Fruit fly (Drosophila melanogaster) whole organism, embryonic: ENCODE data around the gene CG5079.

Experiments
- Blimp-1 ChIP-seq: fragments of 200-800 bp; sonication (Bioruptor generic); optimal IDR thresholded peaks from 3 replicates; lab custom pipeline; 2018; ENCODE audit warnings: missing biosample characterization, missing genetic modification characterization, mild to moderate bottlenecking, moderate library complexity, missing genetic modification reagents
- CG10979 ChIP-seq: fragments of 200-800 bp; sonication (Bioruptor generic); optimal IDR thresholded peaks from 2 replicates; lab custom pipeline; 2018; ENCODE audit warnings: missing biosample characterization, mild to moderate bottlenecking, missing genetic modification characterization, moderate library complexity
- CG11504 ChIP-seq: fragments of 200-800 bp; sonication (Bioruptor generic); optimal IDR thresholded peaks from 3 replicates; lab custom pipeline; 2019; ENCODE audit warnings: missing biosample characterization, mild to moderate bottlenecking, missing genetic modification characterization, moderate library complexity
- CG12769 ChIP-seq: fragments of 200-800 bp; sonication (Bioruptor generic); optimal IDR thresholded peaks from 2 replicates; lab custom pipeline; 2019; ENCODE audit warnings: missing biosample characterization, mild to moderate bottlenecking, missing genetic modification characterization, moderate library complexity
- CG13424 ChIP-seq: fragments of 200-800 bp; sonication (Bioruptor generic); optimal IDR thresholded peaks from 2 replicates; lab custom pipeline; 2019; ENCODE audit warnings: missing biosample characterization, mild to moderate bottlenecking, missing genetic modification characterization, moderate library complexity
- CG14014 ChIP-seq: fragments of 200-800 bp; sonication (Bioruptor generic); IDR thresholded peaks from 2 replicates; pipeline ENCODE4 v1.3.6; 2022; ENCODE audit warnings: missing biosample characterization, missing genetic modification characterization
- CG15073 ChIP-seq: fragments of 200-800 bp; sonication (Bioruptor generic); optimal IDR thresholded peaks from 2 replicates; lab custom pipeline; 2016; ENCODE audit warnings: missing biosample characterization, missing genetic modification characterization
- CG15514 ChIP-seq: fragments of 200-800 bp; sonication (Bioruptor generic); optimal IDR thresholded peaks from 3 replicates; lab custom pipeline; 2017; ENCODE audit warnings: missing biosample characterization, missing genetic modification characterization, mild to moderate bottlenecking, moderate library complexity, missing genetic modification reagents
- CG15696 ChIP-seq: fragments of 200-800 bp; sonication (Bioruptor generic); optimal IDR thresholded peaks from 2 replicates; lab custom pipeline; 2019; ENCODE audit warnings: missing biosample characterization, mild to moderate bottlenecking, missing genetic modification characterization, moderate library complexity
- CG2120 ChIP-seq: fragments of 200-800 bp; sonication (Bioruptor generic); optimal IDR thresholded peaks from 3 replicates; lab custom pipeline; 2016; ENCODE audit warnings: missing biosample characterization, missing genetic modification characterization
- CG2202 ChIP-seq: fragments of 200-800 bp; sonication (Bioruptor generic); optimal IDR thresholded peaks from 2 replicates; lab custom pipeline; 2018; ENCODE audit warnings: missing biosample characterization, mild to moderate bottlenecking, missing genetic modification characterization
- CG2678 ChIP-seq: fragments of 200-800 bp; sonication (Bioruptor generic); optimal IDR thresholded peaks from 3 replicates; lab custom pipeline; 2019; ENCODE audit warnings: missing biosample characterization, mild to moderate bottlenecking, missing genetic modification characterization, moderate library complexity
- CG2712 ChIP-seq: fragments of 200-800 bp; optimal IDR thresholded peaks from 3 replicates; lab custom pipeline; 2019; ENCODE audit warnings: missing biosample characterization, mild to moderate bottlenecking, missing genetic modification characterization, moderate library complexity
- CG30020 ChIP-seq: fragments of 200-800 bp; optimal IDR thresholded peaks from 2 replicates; lab custom pipeline; 2019; ENCODE audit warnings: missing biosample characterization, mild to moderate bottlenecking, missing genetic modification characterization, moderate library complexity
- CG31441 ChIP-seq: fragments of 200-800 bp; sonication (Bioruptor generic); IDR thresholded peaks from 2 replicates; pipeline ENCODE4 v1.3.6; 2022; ENCODE audit warnings: missing biosample characterization, missing genetic modification characterization
- CG34224 ChIP-seq: fragments of 200-800 bp; sonication (Bioruptor generic); IDR thresholded peaks from 3 replicates; pipeline ENCODE4 v1.3.6; 2022; ENCODE audit warnings: missing biosample characterization, missing genetic modification characterization; ENCODE audit not compliant: partially characterized antibody
- CG4360 ChIP-seq: fragments of 200-800 bp; sonication (Bioruptor generic); IDR thresholded peaks from 2 replicates; pipeline ENCODE4 v1.3.6; 2022; ENCODE audit warnings: missing biosample characterization, missing genetic modification characterization
- CG4707 ChIP-seq: fragments of 200-800 bp; sonication (Bioruptor generic); optimal IDR thresholded peaks from 2 replicates; lab custom pipeline; 2018; ENCODE audit warnings: missing biosample characterization, mild to moderate bottlenecking, missing genetic modification characterization, moderate library complexity
- CG4730 ChIP-seq: fragments of 200-800 bp; sonication (Bioruptor generic); IDR thresholded peaks from 2 replicates; pipeline ENCODE4 v1.3.6; 2022; ENCODE audit warnings: missing biosample characterization, missing genetic modification characterization
- CG4854 ChIP-seq: fragments of 200-800 bp; sonication (Bioruptor generic); optimal IDR thresholded peaks from 2 replicates; lab custom pipeline; 2016; ENCODE audit warnings: missing biosample characterization, missing genetic modification characterization, inconsistent platforms
- CG6689 ChIP-seq: fragments of 200-800 bp; sonication (Bioruptor generic); IDR thresholded peaks from 2 replicates; pipeline ENCODE4 v1.3.6; 2022; ENCODE audit warnings: missing biosample characterization, missing genetic modification characterization
- CG8765 ChIP-seq: fragments of 200-800 bp; sonication (Bioruptor generic); IDR thresholded peaks from 2 replicates; pipeline ENCODE4 v1.3.6; 2022; ENCODE audit warnings: missing biosample characterization, missing genetic modification characterization
- CkIIα-i1 ChIP-seq: fragments of 200-800 bp; sonication (Bioruptor generic); IDR thresholded peaks from 2 replicates; pipeline ENCODE4 v1.3.6; 2022; ENCODE audit warnings: missing biosample characterization, missing genetic modification characterization
- Ets97D ChIP-seq: fragments of 200-800 bp; sonication (Bioruptor generic); optimal IDR thresholded peaks from 3 replicates; lab custom pipeline; 2016; ENCODE audit warnings: missing biosample characterization, missing genetic modification characterization
- Fer1 ChIP-seq: fragments of 200-800 bp; sonication (Bioruptor generic); optimal IDR thresholded peaks from 2 replicates; lab custom pipeline; 2017; ENCODE audit warnings: missing biosample characterization, mild to moderate bottlenecking, missing genetic modification characterization
- MTF-1 ChIP-seq: fragments of 200-800 bp; sonication (Bioruptor generic); optimal IDR thresholded peaks from 2 replicates; lab custom pipeline; 2018; ENCODE audit warnings: missing biosample characterization, mild to moderate bottlenecking, missing genetic modification characterization, borderline replicate concordance
- Ravus ChIP-seq: fragments of 200-800 bp; sonication (Bioruptor generic); IDR thresholded peaks from 2 replicates; pipeline ENCODE4 v1.3.6; 2022; ENCODE audit warnings: missing biosample characterization, missing genetic modification characterization
- Rfx ChIP-seq: fragments of 200-800 bp; sonication (Bioruptor generic); IDR thresholded peaks from 2 replicates; pipeline ENCODE4 v1.3.6; 2022; ENCODE audit warnings: missing biosample characterization, missing genetic modification characterization
- Sox102F ChIP-seq: fragments of 200-800 bp; sonication (Bioruptor generic); optimal IDR thresholded peaks from 2 replicates; lab custom pipeline; 2018; ENCODE audit warnings: missing biosample characterization, mild to moderate bottlenecking, missing genetic modification characterization, moderate library complexity
- Spps ChIP-seq: fragments of 200-800 bp; sonication (Bioruptor generic); optimal IDR thresholded peaks from 2 replicates; lab custom pipeline; 2018; ENCODE audit warnings: missing biosample characterization, mild to moderate bottlenecking, missing genetic modification characterization
- bigmax ChIP-seq: fragments of 200-800 bp; sonication (Bioruptor generic); optimal IDR thresholded peaks from 2 replicates; lab custom pipeline; 2018; ENCODE audit warnings: missing biosample characterization, mild to moderate bottlenecking, missing genetic modification characterization
- btn ChIP-seq: fragments of 200-800 bp; sonication (Bioruptor generic); optimal IDR thresholded peaks from 2 replicates; lab custom pipeline; 2016; ENCODE audit warnings: missing biosample characterization, missing genetic modification characterization
- dmrt99B ChIP-seq: fragments of 200-800 bp; sonication (Bioruptor generic); optimal IDR thresholded peaks from 2 replicates; lab custom pipeline; 2018; ENCODE audit warnings: missing biosample characterization, mild to moderate bottlenecking, missing genetic modification characterization, moderate library complexity
- exex ChIP-seq: fragments of 200-800 bp; sonication (Bioruptor generic); optimal IDR thresholded peaks from 4 replicates; lab custom pipeline; 2018; ENCODE audit warnings: missing biosample characterization, mild to moderate bottlenecking, missing genetic modification characterization, moderate library complexity
- fd96Cb ChIP-seq: fragments of 200-800 bp; sonication (Bioruptor generic); optimal IDR thresholded peaks from 2 replicates; lab custom pipeline; 2018; ENCODE audit warnings: missing biosample characterization, mild to moderate bottlenecking, missing genetic modification characterization, moderate library complexity
- gsb ChIP-seq: fragments of 200-800 bp; sonication (Bioruptor generic); IDR thresholded peaks from 2 replicates; pipeline ENCODE4 v1.3.6; 2022; ENCODE audit warnings: missing biosample characterization, missing genetic modification characterization
- gsb-n ChIP-seq: fragments of 200-800 bp; sonication (Bioruptor generic); optimal IDR thresholded peaks from 3 replicates; lab custom pipeline; 2018; ENCODE audit warnings: missing biosample characterization, mild to moderate bottlenecking, missing genetic modification characterization
- gt ChIP-seq: fragments of 200-800 bp; sonication (Bioruptor generic); IDR thresholded peaks from 2 replicates; pipeline ENCODE4 v1.3.6; 2022; ENCODE audit warnings: missing biosample characterization, missing genetic modification characterization
- kah ChIP-seq: fragments of 200-800 bp; sonication (Bioruptor generic); optimal IDR thresholded peaks from 2 replicates; lab custom pipeline; 2018; ENCODE audit warnings: missing biosample characterization, mild to moderate bottlenecking, missing genetic modification characterization
- nerfin-2 ChIP-seq: fragments of 200-800 bp; sonication (Bioruptor generic); IDR thresholded peaks from 2 replicates; pipeline ENCODE4 v1.3.6; 2022; ENCODE audit warnings: missing biosample characterization, missing genetic modification characterization; ENCODE audit not compliant: partially characterized antibody
- row ChIP-seq: fragments of 200-800 bp; sonication (Bioruptor generic); IDR thresholded peaks from 3 replicates; pipeline ENCODE4 v1.3.6; 2022; ENCODE audit warnings: missing biosample characterization, missing genetic modification characterization
- sima ChIP-seq: fragments of 200-800 bp; sonication (Bioruptor generic); optimal IDR thresholded peaks from 2 replicates; lab custom pipeline; 2016; ENCODE audit warnings: missing biosample characterization, missing genetic modification characterization
- sisA ChIP-seq: fragments of 200-800 bp; sonication (Bioruptor generic); IDR thresholded peaks from 2 replicates; pipeline ENCODE4 v1.3.6; 2022; ENCODE audit warnings: missing biosample characterization, missing genetic modification characterization
- sna ChIP-seq: fragments of 200-800 bp; sonication (Bioruptor generic); IDR thresholded peaks from 2 replicates; pipeline ENCODE4 v1.3.6; 2022; ENCODE audit warnings: missing biosample characterization, missing genetic modification characterization; ENCODE audit not compliant: partially characterized antibody
- so ChIP-seq: fragments of 200-800 bp; sonication (Bioruptor generic); IDR thresholded peaks from 3 replicates; pipeline ENCODE4 v1.3.6; 2022; ENCODE audit warnings: missing biosample characterization, missing genetic modification characterization
- tgo ChIP-seq: fragments of 200-800 bp; sonication (Bioruptor generic); IDR thresholded peaks from 3 replicates; pipeline ENCODE4 v1.3.6; 2022; ENCODE audit warnings: missing biosample characterization, missing genetic modification characterization
- trem ChIP-seq: fragments of 200-800 bp; optimal IDR thresholded peaks from 3 replicates; lab custom pipeline; 2019; ENCODE audit warnings: missing biosample characterization, mild to moderate bottlenecking, missing genetic modification characterization, moderate library complexity
- tx ChIP-seq: fragments of 200-800 bp; sonication (Bioruptor generic); optimal IDR thresholded peaks from 2 replicates; lab custom pipeline; 2016; ENCODE audit warnings: missing biosample characterization, missing genetic modification characterization
- usp ChIP-seq: fragments of >200 bp; optimal IDR thresholded peaks from 2 replicates; lab custom pipeline; 2017; ENCODE audit warnings: missing biosample characterization, missing genetic modification characterization
- zen ChIP-seq: fragments of 200-800 bp; sonication (Bioruptor generic); optimal IDR thresholded peaks from 3 replicates; lab custom pipeline; 2018; ENCODE audit warnings: missing biosample characterization, mild to moderate bottlenecking, missing genetic modification characterization, moderate library complexity
- zf30C ChIP-seq: fragments of 200-800 bp; sonication (Bioruptor generic); optimal IDR thresholded peaks from 3 replicates; lab custom pipeline; 2018; ENCODE audit warnings: missing biosample characterization, mild to moderate bottlenecking, missing genetic modification characterization

Gene CG5079

dm6 chr3R:25630541-25630940 is 17.1 kb downstream of the CG5079 start (continued):
- no peak for TF ChIP-seq CG8765 (GFP tag; lab: Robert Waterston, UW)
- TF ChIP-seq gsb (GFP tag; lab: Robert Waterston, UW): no peak
- 0 out of 2 replicates have a peak, but pooled peaks have one; percentile 24 for TF ChIP-seq CG14014 (GFP tag; lab: Robert Waterston, UW)
- TF ChIP-seq Blimp-1 (GFP tag; lab: Kevin White, UChicago): peak; percentile 53
- TF ChIP-seq dmrt99B: peak; percentile 58
- TF ChIP-seq CG6689 (GFP tag; lab: Robert Waterston, UW): no peak
- TF ChIP-seq CG2712 (tag; lab: Kevin White, UChicago): peak; percentile 23
- TF ChIP-seq exex (tag; lab: Kevin White, UChicago): no peak
- TF ChIP-seq CG15696 (tag; lab: Kevin White, UChicago): no peak
- TF ChIP-seq CG4854 (GFP tag; lab: Kevin White, UChicago): no peak
- TF ChIP-seq CkIIα-i1 (GFP tag; lab: Robert Waterston, UW): no peak
- no peak for TF ChIP-seq CG30020 (tag; lab: Kevin White, UChicago)
- no peak for TF ChIP-seq usp (GFP tag; lab: Kevin White, UChicago)
- peak; percentile 11; the same call in 1 of the 3 replicates for TF ChIP-seq so (GFP tag; lab: Robert Waterston, UW)
- TF ChIP-seq CG2202 (tag; lab: Kevin White, UChicago): no peak
- no peak for TF ChIP-seq btn (GFP tag; lab: Kevin White, UChicago)
- no peak for TF ChIP-seq MTF-1
- TF ChIP-seq fd96Cb (tag; lab: Kevin White, UChicago): peak; percentile 27
- no peak for TF ChIP-seq CG4730 (GFP tag; lab: Robert Waterston, UW)
- peak; percentile 42; the same call in 1 of the 2 replicates for TF ChIP-seq CG31441 (GFP tag; lab: Robert Waterston, UW)
- peak; percentile 60 for TF ChIP-seq Sox102F (GFP tag; lab: Kevin White, UChicago)
- TF ChIP-seq tgo (GFP tag; lab: Robert Waterston, UW): peak; percentile 53; the same call in 2 of the 3 replicates
- TF ChIP-seq bigmax (GFP tag; lab: Kevin White, UChicago): no peak
- peak; percentile 23; the same call in 1 of the 2 replicates for TF ChIP-seq sisA (GFP tag; lab: Robert Waterston, UW)
- TF ChIP-seq zf30C (GFP tag; lab: Kevin White, UChicago): no peak
- no peak for TF ChIP-seq CG34224 (GFP tag; lab: Robert Waterston, UW)
- peak; percentile 19 for TF ChIP-seq CG10979 (tag; lab: Kevin White, UChicago)
- TF ChIP-seq CG4360: no peak
- TF ChIP-seq CG13424 (tag; lab: Kevin White, UChicago): peak; percentile 20
- no peak for TF ChIP-seq CG4707
- TF ChIP-seq CG2678 (tag; lab: Kevin White, UChicago): peak; percentile 64
- no peak for TF ChIP-seq sima
- TF ChIP-seq CG15514 (GFP tag; lab: Kevin White, UChicago): no peak
- TF ChIP-seq zen (tag; lab: Kevin White, UChicago): no peak
- TF ChIP-seq CG15073 (GFP tag; lab: Kevin White, UChicago): no peak
- no peak for TF ChIP-seq gt (GFP tag; lab: Robert Waterston, UW)
- TF ChIP-seq Spps (tag; lab: Kevin White, UChicago): peak; percentile 10
- peak; percentile 49 for TF ChIP-seq CG11504 (tag; lab: Kevin White, UChicago)
- TF ChIP-seq Rfx (GFP tag; lab: Robert Waterston, UW): 0 out of 2 replicates have a peak, but pooled peaks have one; percentile 7
- TF ChIP-seq kah (GFP tag; lab: Kevin White, UChicago): no peak
- no peak for TF ChIP-seq tx (GFP tag; lab: Kevin White, UChicago)
- no peak for TF ChIP-seq CG2120 (GFP tag; lab: Kevin White, UChicago)
- TF ChIP-seq Fer1 (GFP tag; lab: Kevin White, UChicago): peak; percentile 25
- TF ChIP-seq CG12769 (tag; lab: Kevin White, UChicago): peak; percentile 45
- TF ChIP-seq row (GFP tag; lab: Robert Waterston, UW): peak; percentile 55
- TF ChIP-seq Ets97D (GFP tag; lab: Kevin White, UChicago): no peak
- TF ChIP-seq Ravus (GFP tag; lab: Robert Waterston, UW): no peak
- TF ChIP-seq gsb-n (tag; lab: Kevin White, UChicago): peak; percentile 11
- no peak for TF ChIP-seq sna
- TF ChIP-seq trem (tag; lab: Kevin White, UChicago): peak; percentile 10
- no peak for TF ChIP-seq nerfin-2 (GFP tag; lab: Robert Waterston, UW)
